Worm (Caenorhabditis elegans): ENCODE results near the gene T04C12.8.

- TF ChIP-seq dao-5 (tag; optimal IDR thresholded peaks at IDR 0.05) (no peak), W03F9.2 (tag; optimal IDR thresholded peaks at IDR 0.05) (no peak)
These were observed 24.3 kb upstream of the T04C12.8 start, which contains the start of gene lact-8 for ce11 chrV:11093163-11094091.

Data from whole organism, L4/young adult.